4 fruit fly cellular contexts compared by ENCODE assay signal in the genomic region with DNA sequence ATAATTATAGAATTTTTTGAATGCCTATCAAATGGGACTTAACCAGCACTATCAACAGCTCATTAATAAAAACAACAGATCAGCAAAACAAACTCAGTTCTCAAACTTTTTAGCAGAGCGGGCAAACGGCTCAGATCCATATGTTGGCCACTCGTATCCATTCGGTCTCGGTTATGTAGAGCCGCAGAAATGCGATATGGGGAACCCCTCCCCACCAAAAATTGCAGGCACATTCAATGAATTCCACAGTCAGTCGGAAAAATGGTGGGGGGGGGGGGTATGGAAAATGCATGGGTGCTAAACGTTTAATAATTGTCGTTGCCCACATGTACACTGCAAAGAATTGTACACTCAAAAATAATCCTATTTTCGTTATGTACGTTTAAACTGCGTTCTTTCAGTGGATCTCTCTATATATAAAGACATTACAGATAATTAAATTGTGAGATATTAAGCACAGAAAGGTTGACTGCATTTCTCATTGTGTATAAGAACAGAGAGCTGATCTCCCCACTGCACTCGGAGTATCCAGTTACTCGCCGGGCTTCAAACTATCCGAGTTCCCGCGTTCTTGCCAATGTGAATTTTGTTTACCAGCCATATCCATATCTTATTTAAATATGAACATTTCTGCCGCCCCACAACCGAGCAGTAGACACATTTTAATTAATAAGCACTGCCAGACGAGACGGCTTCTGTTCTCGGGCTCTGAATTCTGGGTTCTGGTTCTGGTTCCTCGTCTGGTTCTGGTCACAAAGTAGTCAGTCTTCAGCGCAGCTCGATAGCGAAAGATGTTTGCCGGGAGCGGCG.
A peak's percentile ranks its signal among the peaks of the same experiment; 100 is the strongest.
TF ChIP-seq lines count a peak whose summit lies in the region.

A gene (plus strand): TSS at position 760 of the 810 bp plus-strand sequence.

TF ChIP-seq in whole organism, adult, 20 proteins besides CTCF, POLR2A, EP300 and RAD21 (continued from another document):
- TF ChIP-seq bab1 (GFP tag; optimal IDR thresholded peaks at IDR 0.05; lab: Kevin White, UChicago): peak; percentile 62
- peak; percentile 43 for TF ChIP-seq Crg-1 (GFP tag; optimal IDR thresholded peaks at IDR 0.05; lab: Kevin White, UChicago)
- TF ChIP-seq Mnt (GFP tag; optimal IDR thresholded peaks at IDR 0.05; lab: Kevin White, UChicago): no peak
- peak; percentile 53 for TF ChIP-seq pad (GFP tag; optimal IDR thresholded peaks at IDR 0.05; lab: Kevin White, UChicago)

TF ChIP-seq in whole organism, embryonic, 481 proteins besides CTCF, POLR2A, EP300 and RAD21 (continued from another document):
- TF ChIP-seq NC2α (GFP tag; optimal IDR thresholded peaks at IDR 0.05; lab: Kevin White, UChicago): no peak
- TF ChIP-seq nom (GFP tag; optimal IDR thresholded peaks at IDR 0.05; lab: Kevin White, UChicago): peak; percentile 60
- TF ChIP-seq eyg (GFP tag; optimal IDR thresholded peaks at IDR 0.05; lab: Kevin White, UChicago): no peak
- no peak for TF ChIP-seq prd (optimal IDR thresholded peaks at IDR 0.05; lab: Kevin White, UChicago)
- peak; percentile 32; the same call in 1 of the 3 replicates for TF ChIP-seq prd (GFP tag; IDR thresholded peaks at IDR 0.05; lab: Robert Waterston, UW)
- no peak for TF ChIP-seq PHDP (tag; optimal IDR thresholded peaks at IDR 0.05; lab: Kevin White, UChicago)
- TF ChIP-seq row (GFP tag; IDR thresholded peaks at IDR 0.05; lab: Robert Waterston, UW): peak; percentile 18; the same call in 1 of the 3 replicates
- 0 out of 2 replicates have a peak, but pooled peaks have one; percentile 15 for TF ChIP-seq CG8765 (GFP tag; IDR thresholded peaks at IDR 0.05; lab: Robert Waterston, UW)
- TF ChIP-seq sob (GFP tag; IDR thresholded peaks at IDR 0.05; lab: Robert Waterston, UW): 0 out of 2 replicates have a peak, but pooled peaks have one; percentile 12
- TF ChIP-seq CG10654 (GFP tag; optimal IDR thresholded peaks at IDR 0.05; lab: Kevin White, UChicago): no peak
- peak; percentile 59 for TF ChIP-seq slbo (GFP tag; IDR thresholded peaks at IDR 0.05; lab: Robert Waterston, UW)
- TF ChIP-seq CG14860 (GFP tag; IDR thresholded peaks at IDR 0.05; lab: Robert Waterston, UW; ENCODE audit: partially characterized antibody): no peak
- TF ChIP-seq CG12659 (GFP tag; optimal IDR thresholded peaks at IDR 0.05; lab: Kevin White, UChicago): no peak
- peak; percentile 54 for TF ChIP-seq CG9932 (GFP tag; IDR thresholded peaks at IDR 0.05; lab: Robert Waterston, UW)
- no peak for TF ChIP-seq NFAT (GFP tag; IDR thresholded peaks at IDR 0.05; lab: Robert Waterston, UW)
- no peak for TF ChIP-seq ewg (GFP tag; optimal IDR thresholded peaks at IDR 0.05; lab: Kevin White, UChicago)
- TF ChIP-seq CG5180 (GFP tag; optimal IDR thresholded peaks at IDR 0.05; lab: Kevin White, UChicago): no peak

TF ChIP-seq in whole organism, prepupa, 60 proteins besides CTCF, POLR2A, EP300 and RAD21 (continued from another document):
- TF ChIP-seq esn (GFP tag; optimal IDR thresholded peaks at IDR 0.05; lab: Kevin White, UChicago) (peak; percentile 41), CG6792 (GFP tag; optimal IDR thresholded peaks at IDR 0.05; lab: Kevin White, UChicago) (peak; percentile 35), CG6808 (GFP tag; optimal IDR thresholded peaks at IDR 0.05; lab: Kevin White, UChicago) (peak; percentile 74), Eip78C (GFP tag; lab: Kevin White, UChicago) (peak; percentile 83), CG6276 (GFP tag; optimal IDR thresholded peaks at IDR 0.05; lab: Kevin White, UChicago) (peak; percentile 38), CG34406 (GFP tag; optimal IDR thresholded peaks at IDR 0.05; lab: Kevin White, UChicago) (peak; percentile 56), Blimp-1 (GFP tag; optimal IDR thresholded peaks at IDR 0.05; lab: Kevin White, UChicago) (no peak), CG15336 (GFP tag; IDR thresholded peaks at IDR 0.05; lab: Robert Waterston, UW) (peak; percentile 79), Ets21C (GFP tag; optimal IDR thresholded peaks at IDR 0.05; lab: Kevin White, UChicago) (peak; percentile 5), Met (GFP tag; optimal IDR thresholded peaks at IDR 0.05; lab: Kevin White, UChicago) (no peak), Eip93F (GFP tag; optimal IDR thresholded peaks at IDR 0.05; lab: Kevin White, UChicago) (no peak), Hr39 (GFP tag; optimal IDR thresholded peaks at IDR 0.05; lab: Kevin White, UChicago) (peak; percentile 27), CG10631 (GFP tag; optimal IDR thresholded peaks at IDR 0.05; lab: Kevin White, UChicago) (peak; percentile 58), CG8319 (GFP tag; optimal IDR thresholded peaks at IDR 0.05; lab: Kevin White, UChicago) (peak; percentile 29), acj6 (GFP tag; optimal IDR thresholded peaks at IDR 0.05; lab: Kevin White, UChicago) (peak; percentile 68), CG16779 (tag; optimal IDR thresholded peaks at IDR 0.05; lab: Kevin White, UChicago) (no peak), Lpt (GFP tag; optimal IDR thresholded peaks at IDR 0.05; lab: Kevin White, UChicago) (peak; percentile 31), Sox102F (GFP tag; optimal IDR thresholded peaks at IDR 0.05; lab: Kevin White, UChicago) (peak; percentile 20), net (GFP tag; optimal IDR thresholded peaks at IDR 0.05; lab: Kevin White, UChicago) (peak; percentile 53), CG8119 (GFP tag; IDR thresholded peaks at IDR 0.05; lab: Robert Waterston, UW) (peak; percentile 76), lz (GFP tag; optimal IDR thresholded peaks at IDR 0.05; lab: Kevin White, UChicago) (peak; percentile 26), salr (GFP tag; optimal IDR thresholded peaks at IDR 0.05; lab: Kevin White, UChicago) (peak; percentile 40 to 51), Eip75B (GFP tag; optimal IDR thresholded peaks at IDR 0.05; lab: Kevin White, UChicago) (peak; percentile 41), pdm3 (GFP tag; optimal IDR thresholded peaks at IDR 0.05; lab: Kevin White, UChicago) (peak; percentile 60), OdsH (GFP tag; optimal IDR thresholded peaks at IDR 0.05; lab: Kevin White, UChicago) (peak; percentile 56), Hr4 (GFP tag; optimal IDR thresholded peaks at IDR 0.05; lab: Kevin White, UChicago) (peak; percentile 38), cyc (GFP tag; optimal IDR thresholded peaks at IDR 0.05; lab: Kevin White, UChicago) (peak; percentile 33), CG10669 (GFP tag; optimal IDR thresholded peaks at IDR 0.05; lab: Kevin White, UChicago) (peak; percentile 72), CG11294 (GFP tag; IDR thresholded peaks at IDR 0.05; lab: Robert Waterston, UW) (peak; percentile 72), CG7368 (GFP tag; optimal IDR thresholded peaks at IDR 0.05; lab: Kevin White, UChicago) (peak; percentile 16), fkh (GFP tag; optimal IDR thresholded peaks at IDR 0.05; lab: Kevin White, UChicago) (no peak), achi (GFP tag; optimal IDR thresholded peaks at IDR 0.05; lab: Kevin White, UChicago) (peak; percentile 57), fd85E (GFP tag; optimal IDR thresholded peaks at IDR 0.05; lab: Kevin White, UChicago) (no peak), fd59A (GFP tag; optimal IDR thresholded peaks at IDR 0.05; lab: Kevin White, UChicago) (peak; percentile 65), CG32006 (GFP tag; optimal IDR thresholded peaks at IDR 0.05; lab: Kevin White, UChicago) (peak; percentile 61), Smox (GFP tag; optimal IDR thresholded peaks at IDR 0.05; lab: Kevin White, UChicago) (peak; percentile 25), CG11902 (GFP tag; optimal IDR thresholded peaks at IDR 0.05; lab: Kevin White, UChicago) (peak; percentile 25), eg (GFP tag; IDR thresholded peaks at IDR 0.05; lab: Robert Waterston, UW) (peak; percentile 86), CG3032 (tag; optimal IDR thresholded peaks at IDR 0.05; lab: Kevin White, UChicago) (peak; percentile 77), Gug (GFP tag; IDR thresholded peaks at IDR 0.05; lab: Robert Waterston, UW) (peak; percentile 73), topi (GFP tag; optimal IDR thresholded peaks at IDR 0.05; lab: Kevin White, UChicago) (no peak), Sox15 (GFP tag; optimal IDR thresholded peaks at IDR 0.05; lab: Kevin White, UChicago) (peak; percentile 43), CG8632 (GFP tag; optimal IDR thresholded peaks at IDR 0.05; lab: Kevin White, UChicago) (peak; percentile 51)
TF ChIP-seq in whole organism, prepupa: peak in this region for 48.

TF ChIP-seq in whole organism, pupa, 21 proteins besides CTCF, POLR2A, EP300 and RAD21 (continued from another document):
- peak; percentile 63 for TF ChIP-seq CG8301 (tag; optimal IDR thresholded peaks at IDR 0.05; lab: Kevin White, UChicago)
- peak; percentile 58 for TF ChIP-seq rn (GFP tag; IDR thresholded peaks at IDR 0.05; lab: Robert Waterston, UW)
- no peak for TF ChIP-seq Snoo (tag; optimal IDR thresholded peaks at IDR 0.05; lab: Kevin White, UChicago)
TF ChIP-seq in whole organism, pupa: peak in this region for 18.
